Worm (Caenorhabditis elegans) whole organism, L2 larva: Measurements from ENCODE around the gene ZK1073.1.

Source experiments
- R02D3.7 ChIP-seq: fragments of 150-350 bp; optimal IDR thresholded peaks from 2 replicates; lab custom pipeline; 2014; ENCODE audit warnings: missing biosample characterization, missing genetic modification characterization
- Y55F3AM.14 ChIP-seq: fragments of 200-800 bp; sonication (Bioruptor generic); optimal IDR thresholded peaks from 2 replicates; lab custom pipeline; 2018; ENCODE audit warnings: mild to moderate bottlenecking, missing genetic modification characterization, missing compliant biosample characterization
- ZK546.5 ChIP-seq: sonication (generic microtip); optimal IDR thresholded peaks from 2 replicates; lab custom pipeline; 2017; ENCODE audit warnings: missing biosample characterization, missing genetic modification characterization
- ama-1 ChIP-seq: fragments of 150-350 bp; optimal IDR thresholded peaks from 2 replicates; lab custom pipeline; 2018; ENCODE audit warnings: inconsistent platforms
- ceh-82 ChIP-seq: fragments of 150-350 bp; optimal IDR thresholded peaks from 2 replicates; lab custom pipeline; 2014; ENCODE audit warnings: missing biosample characterization, missing genetic modification characterization
- dmd-4 ChIP-seq: sonication (generic microtip); optimal IDR thresholded peaks from 2 replicates; lab custom pipeline; 2017; ENCODE audit warnings: missing biosample characterization, missing genetic modification characterization
- elt-1 ChIP-seq: fragments of 150-350 bp; optimal IDR thresholded peaks from 2 replicates; lab custom pipeline; 2014; ENCODE audit warnings: missing biosample characterization, missing genetic modification characterization
- lin-11 ChIP-seq: fragments of 150-350 bp; sonication (generic microtip); optimal IDR thresholded peaks from 2 replicates; lab custom pipeline; 2014; ENCODE audit warnings: missing biosample characterization, missing genetic modification characterization, inconsistent platforms, mixed read lengths
- mab-5 ChIP-seq: fragments of 150-350 bp; optimal IDR thresholded peaks from 2 replicates; lab custom pipeline; 2014; ENCODE audit warnings: missing biosample characterization, missing genetic modification characterization
- nhr-10 ChIP-seq: sonication (generic microtip); optimal IDR thresholded peaks from 2 replicates; lab custom pipeline; 2017; ENCODE audit warnings: missing biosample characterization, missing genetic modification characterization
- peb-1 ChIP-seq: fragments of 150-350 bp; optimal IDR thresholded peaks from 2 replicates; lab custom pipeline; 2014; ENCODE audit warnings: missing biosample characterization, missing genetic modification characterization
- sma-9 ChIP-seq, 2 experiments: fragments of 150-350 bp in 1 of 2; sonication (generic microtip) in 1 of 2; optimal IDR thresholded peaks; 2 replicates each; lab custom pipeline; 2014 to 2016; ENCODE audit warnings: missing genetic modification characterization in 2 of 2, mild to moderate bottlenecking in 1 of 2, missing biosample characterization in 1 of 2, missing compliant biosample characterization in 1 of 2, missing genetic modification reagents in 1 of 2, moderate library complexity in 1 of 2
- zag-1 ChIP-seq: fragments of 150-350 bp; optimal IDR thresholded peaks from 2 replicates; lab custom pipeline; 2014; ENCODE audit warnings: missing biosample characterization, missing genetic modification characterization

ZK1073.1 gene

ce11 chrX:16076470-16076869, 52.2 kb downstream of the ZK1073.1 start, which contains the start of gene C30F2.4:
TSS of gene C30F2.4 (minus strand) at chrX:16076570.
- no peak for TF ChIP-seq ama-1 (lab: Kevin White, UChicago)
- no peak for TF ChIP-seq sma-9 (GFP tag; optimal IDR thresholded peaks at IDR 0.05; lab: Kevin White, UChicago)
- no peak for TF ChIP-seq sma-9 (tag; optimal IDR thresholded peaks at IDR 0.05; lab: Kevin White, UChicago)
- TF ChIP-seq peb-1 (tag; lab: Kevin White, UChicago): no peak
- TF ChIP-seq zag-1 (tag; lab: Kevin White, UChicago): no peak
- no peak for TF ChIP-seq ZK546.5
- TF ChIP-seq Y55F3AM.14 (GFP tag; lab: Kevin White, UChicago): no peak
- no peak for TF ChIP-seq ceh-82
- TF ChIP-seq lin-11 (tag; lab: Kevin White, UChicago): no peak
- no peak for TF ChIP-seq nhr-10 (tag; lab: Kevin White, UChicago)
- no peak for TF ChIP-seq dmd-4
- no peak for TF ChIP-seq mab-5 (tag; lab: Kevin White, UChicago)
- TF ChIP-seq elt-1: no peak
- TF ChIP-seq R02D3.7 (tag; lab: Kevin White, UChicago): no peak
